Fruit fly (Drosophila melanogaster): ENCODE data around the gene GMF.

The GMF gene

DNA sequence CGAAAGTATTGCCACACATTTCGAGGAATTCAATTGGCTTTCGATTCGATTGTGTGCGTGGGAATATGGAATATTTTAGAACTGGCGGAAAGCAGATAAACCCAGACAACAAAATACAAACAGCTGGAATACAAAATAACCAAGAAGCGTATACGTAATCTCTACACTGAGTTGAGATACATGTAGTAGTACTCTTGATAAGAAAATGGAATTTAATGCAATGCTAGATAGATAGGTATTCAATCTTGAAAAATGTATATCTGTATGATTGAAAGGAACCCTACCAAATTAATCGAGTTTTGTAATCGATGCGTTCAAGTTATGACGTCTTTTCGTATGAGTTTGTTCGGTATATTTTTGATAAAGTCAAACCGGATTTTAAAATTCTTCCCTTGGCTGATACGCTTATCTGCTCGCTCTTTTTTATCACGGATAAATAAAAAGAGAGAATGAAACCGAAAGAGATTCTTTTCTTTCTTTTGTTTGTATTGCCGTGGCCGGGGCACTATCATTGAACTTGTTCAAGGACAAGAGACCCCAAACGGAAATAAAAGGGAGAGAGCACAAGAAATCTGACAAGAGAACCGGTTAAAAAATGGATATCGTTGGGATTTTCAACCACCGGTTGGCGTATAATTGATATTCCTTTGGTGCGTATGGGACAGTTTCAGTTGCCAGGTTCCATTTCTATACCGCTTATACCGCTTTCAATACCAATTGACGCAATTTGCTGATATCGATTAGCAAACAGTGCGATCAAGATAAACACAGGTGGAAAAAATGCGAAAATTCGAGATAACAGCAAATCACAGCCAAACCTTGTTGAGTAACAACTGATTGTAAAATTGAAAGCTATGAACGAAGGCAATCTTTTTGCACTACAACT lies 47.3 kb downstream of the GMF start:
- TF ChIP-seq h (optimal IDR thresholded peaks at IDR 0.05), result no peak
- TF ChIP-seq insv (optimal IDR thresholded peaks at IDR 0.05), result no peak
- TF ChIP-seq psq (optimal IDR thresholded peaks at IDR 0.05), result no peak
- no peak for TF ChIP-seq Myc (optimal IDR thresholded peaks at IDR 0.05)
- TF ChIP-seq ttk (optimal IDR thresholded peaks at IDR 0.05), result no peak
- no peak for TF ChIP-seq Sin3A (optimal IDR thresholded peaks at IDR 0.05)
